Worm (Caenorhabditis elegans) whole organism, early embryonic: ENCODE data around the gene lfi-1.

Experiments
- B0310.2 ChIP-seq: sonication (generic microtip); optimal IDR thresholded peaks from 2 replicates; lab custom pipeline; 2016; ENCODE audit warnings: mild to moderate bottlenecking, missing genetic modification characterization, missing compliant biosample characterization
- F13C5.2 ChIP-seq: sonication (generic microtip); optimal IDR thresholded peaks from 2 replicates; lab custom pipeline; 2017; ENCODE audit warnings: mild to moderate bottlenecking, missing genetic modification characterization, inconsistent platforms, missing compliant biosample characterization
- aly-1 ChIP-seq: sonication (generic microtip); optimal IDR thresholded peaks from 2 replicates; lab custom pipeline; 2016; ENCODE audit warnings: missing genetic modification characterization, missing compliant biosample characterization
- ama-1 ChIP-seq: fragments of 150-350 bp; optimal IDR thresholded peaks from 2 replicates; lab custom pipeline; 2014
- ceh-13 ChIP-seq: fragments of 200-800 bp; sonication (Bioruptor generic); optimal IDR thresholded peaks from 2 replicates; lab custom pipeline; 2018; ENCODE audit warnings: mild to moderate bottlenecking, missing genetic modification characterization, missing compliant biosample characterization
- ceh-36 ChIP-seq: sonication (generic microtip); optimal IDR thresholded peaks from 2 replicates; lab custom pipeline; 2016; ENCODE audit warnings: missing genetic modification characterization, inconsistent platforms, missing compliant biosample characterization
- ets-7 ChIP-seq: sonication (generic microtip); optimal IDR thresholded peaks from 2 replicates; lab custom pipeline; 2016; ENCODE audit warnings: missing genotype, missing genetic modification characterization, missing compliant biosample characterization
- flt-1 ChIP-seq: fragments of 200-800 bp; sonication (Bioruptor generic); IDR thresholded peaks from 2 replicates; pipeline ENCODE4 v1.3.6; 2022; ENCODE audit warnings: missing genetic modification characterization, missing compliant biosample characterization
- hmbx-1 ChIP-seq: sonication (generic microtip); optimal IDR thresholded peaks from 2 replicates; lab custom pipeline; 2016; ENCODE audit warnings: mild to moderate bottlenecking, missing genetic modification characterization, missing compliant biosample characterization
- hmg-4 ChIP-seq: fragments of 200-800 bp; sonication (Bioruptor generic); optimal IDR thresholded peaks from 2 replicates; lab custom pipeline; 2018; ENCODE audit warnings: mild to moderate bottlenecking, missing genetic modification characterization, missing compliant biosample characterization
- hnd-1 ChIP-seq: sonication (generic microtip); optimal IDR thresholded peaks from 2 replicates; lab custom pipeline; 2016; ENCODE audit warnings: missing genetic modification characterization, missing compliant biosample characterization
- pes-1 ChIP-seq: fragments of 200-800 bp; sonication (Bioruptor generic); IDR thresholded peaks from 2 replicates; pipeline ENCODE4 v1.3.6; 2022; ENCODE audit warnings: missing genetic modification reagents, missing genetic modification characterization, missing compliant biosample characterization
- scrt-1 ChIP-seq: fragments of 200-800 bp; sonication (Bioruptor generic); IDR thresholded peaks from 2 replicates; pipeline ENCODE4 v1.3.6; 2022; ENCODE audit warnings: missing genetic modification characterization, missing compliant biosample characterization
- sea-1 ChIP-seq: fragments of 200-800 bp; sonication (Bioruptor generic); conservative IDR thresholded peaks from 2 replicates; pipeline ENCODE4 v1.3.6; 2022; ENCODE audit warnings: missing genetic modification characterization, missing compliant biosample characterization
- tbx-11 ChIP-seq: fragments of 200-800 bp; sonication (Bioruptor generic); IDR thresholded peaks from 2 replicates; pipeline ENCODE4 v1.3.6; 2022; ENCODE audit warnings: missing genetic modification characterization, missing compliant biosample characterization
- tbx-37 ChIP-seq: fragments of 200-800 bp; sonication (Bioruptor generic); conservative IDR thresholded peaks from 2 replicates; pipeline ENCODE4 v1.3.6; 2022; ENCODE audit warnings: missing genetic modification reagents, missing genetic modification characterization, missing compliant biosample characterization
- tra-4 ChIP-seq: sonication (generic microtip); optimal IDR thresholded peaks from 2 replicates; lab custom pipeline; 2017; ENCODE audit warnings: missing genetic modification characterization, missing compliant biosample characterization

lfi-1 gene

ce11 chrX:4976530-4976929 lies at the start of gene lfi-1:
lfi-1 (plus strand) TSS chrX:4976830.
- no peak for TF ChIP-seq scrt-1 (GFP tag; lab: Robert Waterston, UW)
- TF ChIP-seq ama-1 (lab: Kevin White, UChicago): no peak
- no peak for TF ChIP-seq tra-4 (tag; lab: Kevin White, UChicago)
- TF ChIP-seq hnd-1: no peak
- no peak for TF ChIP-seq ceh-36 (tag; lab: Kevin White, UChicago)
- no peak for TF ChIP-seq F13C5.2 (tag; lab: Kevin White, UChicago)
- TF ChIP-seq hmbx-1 (tag; lab: Kevin White, UChicago): no peak
- no peak for TF ChIP-seq aly-1 (tag; lab: Kevin White, UChicago)
- TF ChIP-seq pes-1: no peak
- TF ChIP-seq ceh-13 (GFP tag; lab: Kevin White, UChicago): no peak
- no peak for TF ChIP-seq hmg-4 (GFP tag; lab: Kevin White, UChicago)
- no peak for TF ChIP-seq B0310.2 (tag; lab: Kevin White, UChicago)
- TF ChIP-seq ets-7 (tag; lab: Kevin White, UChicago): no peak
- TF ChIP-seq tbx-37 (GFP tag; lab: Robert Waterston, UW): no peak
- no peak for TF ChIP-seq flt-1
- no peak for TF ChIP-seq sea-1 (GFP tag; lab: Robert Waterston, UW)
- no peak for TF ChIP-seq tbx-11 (GFP tag; lab: Robert Waterston, UW)

- TF ChIP-seq tbx-11 (GFP tag; lab: Robert Waterston, UW) (no peak), F13C5.2 (tag; lab: Kevin White, UChicago) (no peak), ceh-36 (tag; lab: Kevin White, UChicago) (no peak), sea-1 (GFP tag; lab: Robert Waterston, UW) (no peak), ceh-13 (GFP tag; lab: Kevin White, UChicago) (no peak), ets-7 (tag; lab: Kevin White, UChicago) (no peak), scrt-1 (GFP tag; lab: Robert Waterston, UW) (no peak), aly-1 (tag; lab: Kevin White, UChicago) (no peak), hmg-4 (GFP tag; lab: Kevin White, UChicago) (no peak), flt-1 (no peak), ama-1 (lab: Kevin White, UChicago) (no peak), pes-1 (no peak), hnd-1 (no peak)
Measured at ce11 chrX:4928118-4928517, 48.5 kb upstream of the lfi-1 start.

- TF ChIP-seq flt-1 (no peak), sea-1 (GFP tag; lab: Robert Waterston, UW) (no peak), ets-7 (tag; lab: Kevin White, UChicago) (no peak), scrt-1 (GFP tag; lab: Robert Waterston, UW) (no peak), tbx-37 (GFP tag; lab: Robert Waterston, UW) (no peak), hnd-1 (no peak), F13C5.2 (tag; lab: Kevin White, UChicago) (no peak), aly-1 (tag; lab: Kevin White, UChicago) (no peak), tbx-11 (GFP tag; lab: Robert Waterston, UW) (no peak), ama-1 (lab: Kevin White, UChicago) (no peak), ceh-13 (GFP tag; lab: Kevin White, UChicago) (no peak), hmbx-1 (tag; lab: Kevin White, UChicago) (no peak), tra-4 (tag; lab: Kevin White, UChicago) (no peak), pes-1 (no peak), hmg-4 (GFP tag; lab: Kevin White, UChicago) (no peak), ceh-36 (tag; lab: Kevin White, UChicago) (no peak), B0310.2 (tag; lab: Kevin White, UChicago) (no peak)
Measured at ce11 chrX:4929657-4930056, 47.0 kb upstream of the lfi-1 start, which contains the start of gene mct-4. mct-4 (minus strand) TSS chrX:4929757.

ce11 chrX:4932023-4932422 lies 44.6 kb upstream of the lfi-1 start:
- TF ChIP-seq pes-1 (no peak), hmbx-1 (tag; lab: Kevin White, UChicago) (no peak), aly-1 (tag; lab: Kevin White, UChicago) (no peak), tra-4 (tag; lab: Kevin White, UChicago) (no peak), sea-1 (GFP tag; lab: Robert Waterston, UW) (no peak), flt-1 (no peak), B0310.2 (tag; lab: Kevin White, UChicago) (no peak), F13C5.2 (tag; lab: Kevin White, UChicago) (no peak), ama-1 (lab: Kevin White, UChicago) (no peak), hnd-1 (no peak), tbx-11 (GFP tag; lab: Robert Waterston, UW) (no peak), ceh-13 (GFP tag; lab: Kevin White, UChicago) (no peak), hmg-4 (GFP tag; lab: Kevin White, UChicago) (no peak), ceh-36 (tag; lab: Kevin White, UChicago) (no peak), ets-7 (tag; lab: Kevin White, UChicago) (no peak), scrt-1 (GFP tag; lab: Robert Waterston, UW) (no peak), tbx-37 (GFP tag; lab: Robert Waterston, UW) (no peak)

- no peak for TF ChIP-seq ceh-36 (tag; lab: Kevin White, UChicago)
Measured at ce11 chrX:4932964-4933363, 43.7 kb upstream of the lfi-1 start.

- TF ChIP-seq F13C5.2 (tag; lab: Kevin White, UChicago) (no peak), tra-4 (tag; lab: Kevin White, UChicago) (no peak), tbx-11 (GFP tag; lab: Robert Waterston, UW) (no peak), ceh-36 (tag; lab: Kevin White, UChicago) (no peak), aly-1 (tag; lab: Kevin White, UChicago) (no peak), scrt-1 (GFP tag; lab: Robert Waterston, UW) (no peak), ets-7 (tag; lab: Kevin White, UChicago) (no peak), hmbx-1 (tag; lab: Kevin White, UChicago) (no peak), pes-1 (no peak), B0310.2 (tag; lab: Kevin White, UChicago) (no peak), tbx-37 (GFP tag; lab: Robert Waterston, UW) (no peak), ama-1 (lab: Kevin White, UChicago) (no peak), hnd-1 (no peak), sea-1 (GFP tag; lab: Robert Waterston, UW) (no peak), ceh-13 (GFP tag; lab: Kevin White, UChicago) (no peak), hmg-4 (GFP tag; lab: Kevin White, UChicago) (no peak), flt-1 (no peak)
Measured at ce11 chrX:4938990-4939389, 37.6 kb upstream of the lfi-1 start.
